Worm (Caenorhabditis elegans): ENCODE measurements around the gene Y42G9A.1.
A peak's percentile ranks its signal among the peaks of the same experiment; 100 is the strongest.

Gene Y42G9A.1

DNA sequence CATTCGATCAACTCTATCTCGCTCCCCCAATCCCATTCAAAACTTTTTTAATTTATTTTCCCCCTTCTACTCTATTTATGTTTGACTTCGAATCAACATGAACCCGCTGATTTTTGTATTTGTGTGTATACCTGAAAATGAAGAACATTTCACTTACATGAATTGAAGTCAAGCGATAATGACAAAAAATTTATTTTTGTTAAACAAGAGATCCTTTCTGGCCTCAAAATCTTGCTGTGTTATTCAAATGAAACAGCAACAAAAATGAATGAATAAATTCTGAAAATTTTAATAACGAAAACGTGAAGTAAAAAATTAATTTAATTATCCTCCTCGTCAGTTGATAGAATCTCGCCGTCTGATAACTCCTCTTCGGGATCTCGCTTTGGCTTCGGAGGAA, 52.7 kb downstream of the Y42G9A.1 start (continued):
- TF ChIP-seq snpc-3.4 (tag; optimal IDR thresholded peaks at IDR 0.05): peak; percentile 19
- peak; percentile 40 for TF ChIP-seq athp-1 (tag; optimal IDR thresholded peaks at IDR 0.05)
- TF ChIP-seq ztf-25 (GFP tag; IDR thresholded peaks at IDR 0.05): 0 out of 2 replicates have a peak, but pooled peaks have one; percentile 41
- TF ChIP-seq lin-54 (GFP tag; optimal IDR thresholded peaks at IDR 0.05): peak; percentile 46
- no peak for TF ChIP-seq F10E7.11 (tag; optimal IDR thresholded peaks at IDR 0.05)
- TF ChIP-seq lin-26 (GFP tag; IDR thresholded peaks at IDR 0.05): peak; percentile 68
- TF ChIP-seq lsl-1 (GFP tag; optimal IDR thresholded peaks at IDR 0.05): peak; percentile 49
- TF ChIP-seq ekl-4 (GFP tag; IDR thresholded peaks at IDR 0.05): peak; percentile 55
- TF ChIP-seq C17E4.6 (GFP tag; IDR thresholded peaks at IDR 0.05): peak; percentile 60
- TF ChIP-seq ceh-58 (GFP tag; IDR thresholded peaks at IDR 0.05): 0 out of 2 replicates have a peak, but pooled peaks have one; percentile 29
- TF ChIP-seq lin-40 (tag; optimal IDR thresholded peaks at IDR 0.05): no peak
- no peak for TF ChIP-seq nhr-179 (tag; optimal IDR thresholded peaks at IDR 0.05)
- TF ChIP-seq Y79H2A.3 (GFP tag; conservative IDR thresholded peaks at IDR 0.05): peak; percentile 85
- no peak for TF ChIP-seq pha-4 (tag; optimal IDR thresholded peaks at IDR 0.05)
- TF ChIP-seq nfya-1 (tag; optimal IDR thresholded peaks at IDR 0.05; ENCODE audit: borderline replicate concordance, insufficient read depth): no peak
- peak; percentile 48 for TF ChIP-seq unc-130 (GFP tag; optimal IDR thresholded peaks at IDR 0.05)
- TF ChIP-seq B0035.1 (tag; optimal IDR thresholded peaks at IDR 0.05): no peak
